Fruit fly (Drosophila melanogaster): Measurements from ENCODE around the gene CG8086.

The CG8086 gene

DNA sequence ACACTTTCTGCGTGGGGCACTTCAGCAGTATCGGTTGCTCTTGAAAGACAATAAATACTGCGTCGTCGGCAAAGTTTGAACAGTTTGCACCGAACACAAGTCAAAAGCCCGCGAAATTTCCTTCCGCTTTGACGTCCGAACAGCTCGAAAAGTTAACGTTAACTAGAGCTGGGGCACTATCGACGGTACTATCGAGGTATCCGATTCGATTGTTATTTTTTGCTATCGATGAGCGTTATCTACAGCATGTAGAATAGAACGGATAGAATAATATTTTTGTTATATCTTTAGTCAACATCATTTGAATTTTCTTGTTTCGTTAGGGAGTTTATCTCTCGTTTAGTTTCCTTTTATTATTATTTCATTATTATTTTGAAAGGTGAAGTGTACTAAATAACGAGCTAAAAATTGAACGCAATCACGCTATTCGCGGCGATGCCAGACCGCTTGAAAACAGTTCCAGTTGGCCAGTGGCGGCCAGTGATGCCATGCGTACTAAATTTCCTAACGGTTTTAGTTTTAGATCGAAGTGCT lies 17.5 kb downstream of the CG8086 start, which contains the start of gene Pvr (continued):
- TF ChIP-seq BEAF-32 (GFP tag; optimal IDR thresholded peaks at IDR 0.05) (peak; percentile 95), CG3281 (GFP tag; optimal IDR thresholded peaks at IDR 0.05) (peak; percentile 3), CG34376 (GFP tag; optimal IDR thresholded peaks at IDR 0.05) (peak; percentile 2), CG10267 (tag; optimal IDR thresholded peaks at IDR 0.05) (peak; percentile 42), CG16813 (GFP tag; IDR thresholded peaks at IDR 0.05; ENCODE audit: partially characterized antibody) (peak; percentile 90), vvl (GFP tag; IDR thresholded peaks at IDR 0.05) (peak; percentile 31; the same call in 1 of the 2 replicates), lbe (GFP tag; optimal IDR thresholded peaks at IDR 0.05) (peak; percentile 32), trem (tag; optimal IDR thresholded peaks at IDR 0.05) (peak; percentile 67), az2 (GFP tag; optimal IDR thresholded peaks at IDR 0.05) (no peak), otp (GFP tag; IDR thresholded peaks at IDR 0.05) (0 out of 3 replicates have a peak, but pooled peaks have one; percentile 8), hb (GFP tag; IDR thresholded peaks at IDR 0.05; ENCODE audit: partially characterized antibody) (peak; percentile 89), Xbp1 (GFP tag; optimal IDR thresholded peaks at IDR 0.05) (peak; percentile 23), Myb (GFP tag; optimal IDR thresholded peaks at IDR 0.05) (peak; percentile 97), CG14667 (GFP tag; IDR thresholded peaks at IDR 0.05) (no peak), CG17829 (tag; optimal IDR thresholded peaks at IDR 0.05) (peak; percentile 28), Mes4 (GFP tag; optimal IDR thresholded peaks at IDR 0.05) (no peak), CG4617 (GFP tag; optimal IDR thresholded peaks at IDR 0.05; ENCODE audit: borderline replicate concordance) (no peak), CG2889 (GFP tag; IDR thresholded peaks at IDR 0.05) (no peak), tio (GFP tag; optimal IDR thresholded peaks at IDR 0.05) (no peak), CTCF (GFP tag; optimal IDR thresholded peaks at IDR 0.05) (peak; percentile 60), Dad (GFP tag; optimal IDR thresholded peaks at IDR 0.05) (peak; percentile 23), Hr39 (optimal IDR thresholded peaks at IDR 0.05) (no peak), dpn (GFP tag; optimal IDR thresholded peaks at IDR 0.05) (peak in 1 of 2 experiments; percentile 21), CG15601 (tag; optimal IDR thresholded peaks at IDR 0.05) (peak; percentile 80), MTF-1 (GFP tag; optimal IDR thresholded peaks at IDR 0.05; ENCODE audit: borderline replicate concordance) (peak; percentile 28), CG13624 (GFP tag; optimal IDR thresholded peaks at IDR 0.05) (peak; percentile 51), Hmr (GFP tag; optimal IDR thresholded peaks at IDR 0.05) (peak; percentile 64), oc (tag; optimal IDR thresholded peaks at IDR 0.05) (no peak), row (GFP tag; IDR thresholded peaks at IDR 0.05) (peak; percentile 35; the same call in 1 of the 3 replicates), Ets97D (GFP tag; optimal IDR thresholded peaks at IDR 0.05) (peak; percentile 71), knrl (GFP tag; IDR thresholded peaks at IDR 0.05; ENCODE audit: partially characterized antibody) (peak; percentile 94), Opbp (GFP tag; IDR thresholded peaks at IDR 0.05; ENCODE audit: partially characterized antibody) (peak; percentile 92), ttk (GFP tag; IDR thresholded peaks at IDR 0.05) (no peak), CG12391 (tag; optimal IDR thresholded peaks at IDR 0.05) (peak; percentile 2), tna (GFP tag; IDR thresholded peaks at IDR 0.05; ENCODE audit: partially characterized antibody) (peak; percentile 89), CG14710 (tag; optimal IDR thresholded peaks at IDR 0.05) (peak; percentile 86), CG15696 (tag; optimal IDR thresholded peaks at IDR 0.05) (no peak), MBD-R2 (GFP tag; IDR thresholded peaks at IDR 0.05) (peak; percentile 34; the same call in 1 of the 2 replicates), CG18476 (GFP tag; optimal IDR thresholded peaks at IDR 0.05) (peak; percentile 36), Lhr (GFP tag; optimal IDR thresholded peaks at IDR 0.05) (peak; percentile 74), wor (GFP tag; IDR thresholded peaks at IDR 0.05) (no peak), E2f2 (GFP tag; IDR thresholded peaks at IDR 0.05) (peak; percentile 72), CG3847 (GFP tag; IDR thresholded peaks at IDR 0.05) (peak; percentile 53), jigr1 (GFP tag; IDR thresholded peaks at IDR 0.05) (no peak), so (GFP tag; IDR thresholded peaks at IDR 0.05) (peak; percentile 68; the same call in 1 of the 3 replicates), Ravus (GFP tag; IDR thresholded peaks at IDR 0.05) (no peak), CG31224 (GFP tag; IDR thresholded peaks at IDR 0.05) (no peak), CG4328 (GFP tag; optimal IDR thresholded peaks at IDR 0.05) (no peak), CG14014 (GFP tag; IDR thresholded peaks at IDR 0.05) (no peak), lilli (GFP tag; optimal IDR thresholded peaks at IDR 0.05) (peak; percentile 24), CG1647 (GFP tag; optimal IDR thresholded peaks at IDR 0.05) (no peak)

All from whole organism, embryonic.